Fruit fly (Drosophila melanogaster) whole organism, embryonic: ENCODE results near the gene CG31157.

Experiments
- CG11696 ChIP-seq: fragments of 200-800 bp; sonication (Bioruptor generic); IDR thresholded peaks from 2 replicates; pipeline ENCODE4 v1.3.6; 2022; ENCODE audit warnings: missing biosample characterization, missing genetic modification characterization
- CG13624 ChIP-seq: fragments of 200-800 bp; sonication (Bioruptor generic); optimal IDR thresholded peaks from 2 replicates; lab custom pipeline; 2016; ENCODE audit warnings: missing biosample characterization, missing genetic modification characterization
- CG13894 ChIP-seq: fragments of 200-800 bp; sonication (Bioruptor generic); optimal IDR thresholded peaks from 3 replicates; lab custom pipeline; 2018; ENCODE audit warnings: missing biosample characterization, mild to moderate bottlenecking, missing genetic modification characterization, moderate library complexity
- CG14050 ChIP-seq: fragments of 200-800 bp; sonication (Bioruptor generic); IDR thresholded peaks from 3 replicates; pipeline ENCODE4 v1.3.6; 2022; ENCODE audit warnings: missing biosample characterization, missing genetic modification characterization
- CG14860 ChIP-seq: fragments of 200-800 bp; sonication (Bioruptor generic); IDR thresholded peaks from 3 replicates; pipeline ENCODE4 v1.3.6; 2022; ENCODE audit warnings: missing biosample characterization, missing genetic modification characterization; ENCODE audit not compliant: partially characterized antibody
- CG15601 ChIP-seq: fragments of 200-800 bp; sonication (Bioruptor generic); optimal IDR thresholded peaks from 3 replicates; lab custom pipeline; 2019; ENCODE audit warnings: missing biosample characterization, mild to moderate bottlenecking, missing genetic modification characterization, moderate library complexity
- CG16813 ChIP-seq: fragments of 200-800 bp; sonication (Bioruptor generic); IDR thresholded peaks from 3 replicates; pipeline ENCODE4 v1.3.6; 2022; ENCODE audit warnings: missing biosample characterization, missing genetic modification characterization; ENCODE audit not compliant: partially characterized antibody
- CG16863 ChIP-seq: fragments of 200-800 bp; sonication (Bioruptor generic); optimal IDR thresholded peaks from 3 replicates; lab custom pipeline; 2016; ENCODE audit warnings: missing biosample characterization, missing genetic modification characterization
- CG17385 ChIP-seq: fragments of 200-800 bp; sonication (Bioruptor generic); optimal IDR thresholded peaks from 3 replicates; lab custom pipeline; 2018; ENCODE audit warnings: missing biosample characterization, mild to moderate bottlenecking, missing genetic modification characterization
- CG1792 ChIP-seq: fragments of 200-800 bp; sonication (Bioruptor generic); optimal IDR thresholded peaks from 2 replicates; lab custom pipeline; 2016; ENCODE audit warnings: missing biosample characterization, missing genetic modification characterization
- CG2202 ChIP-seq: fragments of 200-800 bp; sonication (Bioruptor generic); optimal IDR thresholded peaks from 2 replicates; lab custom pipeline; 2018; ENCODE audit warnings: missing biosample characterization, mild to moderate bottlenecking, missing genetic modification characterization
- CG30020 ChIP-seq: fragments of 200-800 bp; optimal IDR thresholded peaks from 2 replicates; lab custom pipeline; 2019; ENCODE audit warnings: missing biosample characterization, mild to moderate bottlenecking, missing genetic modification characterization, moderate library complexity
- CG32767 ChIP-seq: fragments of 200-800 bp; sonication (Bioruptor generic); IDR thresholded peaks from 2 replicates; pipeline ENCODE4 v1.3.6; 2022; ENCODE audit warnings: missing biosample characterization, missing genetic modification characterization
- CG34224 ChIP-seq: fragments of 200-800 bp; sonication (Bioruptor generic); IDR thresholded peaks from 3 replicates; pipeline ENCODE4 v1.3.6; 2022; ENCODE audit warnings: missing biosample characterization, missing genetic modification characterization; ENCODE audit not compliant: partially characterized antibody
- CG3838 ChIP-seq: fragments of 200-800 bp; sonication (Bioruptor generic); optimal IDR thresholded peaks from 3 replicates; lab custom pipeline; 2016; ENCODE audit warnings: missing biosample characterization, missing genetic modification characterization
- CG4282 ChIP-seq: fragments of 200-800 bp; sonication (Bioruptor generic); optimal IDR thresholded peaks from 2 replicates; lab custom pipeline; 2016; ENCODE audit warnings: missing biosample characterization, missing genetic modification characterization
- CG6765 ChIP-seq: fragments of 200-800 bp; sonication (Bioruptor generic); optimal IDR thresholded peaks from 3 replicates; lab custom pipeline; 2017; ENCODE audit warnings: missing biosample characterization, mild to moderate bottlenecking, missing genetic modification characterization
- CG8765 ChIP-seq: fragments of 200-800 bp; sonication (Bioruptor generic); IDR thresholded peaks from 2 replicates; pipeline ENCODE4 v1.3.6; 2022; ENCODE audit warnings: missing biosample characterization, missing genetic modification characterization
- CG9727 ChIP-seq: fragments of 200-800 bp; sonication (Bioruptor generic); optimal IDR thresholded peaks from 3 replicates; lab custom pipeline; 2017; ENCODE audit warnings: missing biosample characterization, mild to moderate bottlenecking, missing genetic modification characterization
- Camta ChIP-seq: fragments of 200-800 bp; sonication (Bioruptor generic); optimal IDR thresholded peaks from 2 replicates; lab custom pipeline; 2016; ENCODE audit warnings: missing biosample characterization, missing genetic modification characterization
- Doc2 ChIP-seq: fragments of 200-800 bp; sonication (Bioruptor generic); IDR thresholded peaks from 2 replicates; pipeline ENCODE4 v1.3.6; 2022; ENCODE audit warnings: missing biosample characterization, missing genetic modification characterization
- Hey ChIP-seq: fragments of 200-800 bp; sonication (Bioruptor generic); optimal IDR thresholded peaks from 3 replicates; lab custom pipeline; 2018; ENCODE audit warnings: missing biosample characterization, mild to moderate bottlenecking, missing genetic modification characterization
- Hr3 ChIP-seq: fragments of 200-800 bp; sonication (Bioruptor generic); optimal IDR thresholded peaks from 3 replicates; lab custom pipeline; 2016; ENCODE audit warnings: missing biosample characterization, missing genetic modification characterization
- Lim3 ChIP-seq: fragments of 200-800 bp; sonication (Bioruptor generic); IDR thresholded peaks from 2 replicates; pipeline ENCODE4 v1.3.6; 2022; ENCODE audit warnings: missing biosample characterization, missing genetic modification characterization
- Sox100B ChIP-seq: fragments of 200-800 bp; sonication (Bioruptor generic); optimal IDR thresholded peaks from 3 replicates; lab custom pipeline; 2018; ENCODE audit warnings: missing biosample characterization, mild to moderate bottlenecking, missing genetic modification characterization
- TFAM ChIP-seq: fragments of 200-800 bp; sonication (Bioruptor generic); optimal IDR thresholded peaks from 2 replicates; lab custom pipeline; 2017; ENCODE audit warnings: missing biosample characterization, missing genetic modification characterization, inconsistent platforms
- ara ChIP-seq: fragments of 200-800 bp; sonication (Bioruptor generic); IDR thresholded peaks from 2 replicates; pipeline ENCODE4 v1.3.6; 2022; ENCODE audit warnings: missing biosample characterization, missing genetic modification characterization
- crol ChIP-seq: fragments of 200-800 bp; sonication (Bioruptor generic); IDR thresholded peaks from 2 replicates; pipeline ENCODE4 v1.3.6; 2022; ENCODE audit warnings: missing biosample characterization, missing genetic modification characterization
- esg ChIP-seq: fragments of 200-800 bp; sonication (Bioruptor generic); conservative IDR thresholded peaks from 2 replicates; pipeline ENCODE4 v1.3.6; 2022; ENCODE audit warnings: missing biosample characterization, missing genetic modification characterization
- eyg ChIP-seq: fragments of 200-800 bp; sonication (Bioruptor generic); optimal IDR thresholded peaks from 3 replicates; lab custom pipeline; 2016; ENCODE audit warnings: missing biosample characterization, missing genetic modification characterization
- gce ChIP-seq: fragments of 200-800 bp; sonication (Bioruptor generic); IDR thresholded peaks from 3 replicates; pipeline ENCODE4 v1.3.6; 2022; ENCODE audit warnings: missing biosample characterization, missing genetic modification characterization
- gem ChIP-seq: fragments of 200-800 bp; sonication (Bioruptor generic); optimal IDR thresholded peaks from 2 replicates; lab custom pipeline; 2019; ENCODE audit warnings: missing biosample characterization, mild to moderate bottlenecking, missing genetic modification characterization, moderate library complexity
- hkb ChIP-seq, 2 experiments: fragments of 200-800 bp in 1 of 2; fragments of >200 bp in 1 of 2; sonication (Bioruptor generic) in 1 of 2; IDR thresholded peaks in 1 of 2; optimal IDR thresholded peaks in 1 of 2; 2 replicates each; pipeline versions ENCODE4 v1.3.6 to Lab custom; 2017 to 2022; ENCODE audit warnings: missing biosample characterization in 1 of 2, missing genetic modification characterization in 1 of 2
- jigr1 ChIP-seq: fragments of 200-800 bp; sonication (Bioruptor generic); IDR thresholded peaks from 3 replicates; pipeline ENCODE4 v1.3.6; 2022; ENCODE audit warnings: missing biosample characterization, missing genetic modification characterization
- kah ChIP-seq: fragments of 200-800 bp; sonication (Bioruptor generic); optimal IDR thresholded peaks from 2 replicates; lab custom pipeline; 2018; ENCODE audit warnings: missing biosample characterization, mild to moderate bottlenecking, missing genetic modification characterization
- ken ChIP-seq: fragments of 200-800 bp; sonication (Bioruptor generic); IDR thresholded peaks from 3 replicates; pipeline ENCODE4 v1.3.6; 2022; ENCODE audit warnings: missing biosample characterization, missing genetic modification characterization
- klu ChIP-seq: fragments of 200-800 bp; sonication (Bioruptor generic); IDR thresholded peaks from 2 replicates; pipeline ENCODE4 v1.3.6; 2022; ENCODE audit warnings: missing biosample characterization, missing genetic modification characterization
- knrl ChIP-seq: fragments of 200-800 bp; sonication (Bioruptor generic); IDR thresholded peaks from 3 replicates; pipeline ENCODE4 v1.3.6; 2022; ENCODE audit warnings: missing biosample characterization, missing genetic modification characterization; ENCODE audit not compliant: partially characterized antibody
- pan ChIP-seq, 4 experiments: fragments of >200 bp in 3 of 4; fragments of 200-800 bp in 1 of 4; sonication (Bioruptor generic) in 1 of 4; optimal IDR thresholded peaks in 3 of 4; IDR thresholded peaks in 1 of 4; 2 replicates each; pipeline versions ENCODE4 v1.3.6 to Lab custom; 2017 to 2022; ENCODE audit warnings: missing biosample characterization in 2 of 4, missing genetic modification characterization in 2 of 4, mixed read lengths in 1 of 4
- ranshi ChIP-seq: fragments of 200-800 bp; sonication (Bioruptor generic); IDR thresholded peaks from 2 replicates; pipeline ENCODE4 v1.3.6; 2022; ENCODE audit warnings: missing biosample characterization, missing genetic modification characterization
- shn ChIP-seq: fragments of 200-800 bp; sonication (Bioruptor generic); optimal IDR thresholded peaks from 3 replicates; lab custom pipeline; 2016; ENCODE audit warnings: missing biosample characterization, missing genetic modification characterization
- tna ChIP-seq: fragments of 200-800 bp; sonication (Bioruptor generic); IDR thresholded peaks from 2 replicates; pipeline ENCODE4 v1.3.6; 2022; ENCODE audit warnings: missing biosample characterization, missing genetic modification characterization; ENCODE audit not compliant: partially characterized antibody
- ttk ChIP-seq: fragments of 200-800 bp; sonication (Bioruptor generic); IDR thresholded peaks from 2 replicates; pipeline ENCODE4 v2.1.2; 2022; ENCODE audit warnings: missing biosample characterization, missing genetic modification characterization
- usp ChIP-seq: fragments of >200 bp; optimal IDR thresholded peaks from 2 replicates; lab custom pipeline; 2017; ENCODE audit warnings: missing biosample characterization, missing genetic modification characterization
- vnd ChIP-seq: fragments of 200-800 bp; sonication (Bioruptor generic); IDR thresholded peaks from 3 replicates; pipeline ENCODE4 v1.3.6; 2022; ENCODE audit warnings: missing biosample characterization, missing genetic modification characterization; ENCODE audit not compliant: partially characterized antibody
- wek ChIP-seq: fragments of 200-800 bp; sonication (Bioruptor generic); optimal IDR thresholded peaks from 3 replicates; lab custom pipeline; 2018; ENCODE audit warnings: missing biosample characterization, mild to moderate bottlenecking, missing genetic modification characterization, moderate library complexity
- zen ChIP-seq: fragments of 200-800 bp; sonication (Bioruptor generic); optimal IDR thresholded peaks from 3 replicates; lab custom pipeline; 2018; ENCODE audit warnings: missing biosample characterization, mild to moderate bottlenecking, missing genetic modification characterization, moderate library complexity

The CG31157 gene

DNA sequence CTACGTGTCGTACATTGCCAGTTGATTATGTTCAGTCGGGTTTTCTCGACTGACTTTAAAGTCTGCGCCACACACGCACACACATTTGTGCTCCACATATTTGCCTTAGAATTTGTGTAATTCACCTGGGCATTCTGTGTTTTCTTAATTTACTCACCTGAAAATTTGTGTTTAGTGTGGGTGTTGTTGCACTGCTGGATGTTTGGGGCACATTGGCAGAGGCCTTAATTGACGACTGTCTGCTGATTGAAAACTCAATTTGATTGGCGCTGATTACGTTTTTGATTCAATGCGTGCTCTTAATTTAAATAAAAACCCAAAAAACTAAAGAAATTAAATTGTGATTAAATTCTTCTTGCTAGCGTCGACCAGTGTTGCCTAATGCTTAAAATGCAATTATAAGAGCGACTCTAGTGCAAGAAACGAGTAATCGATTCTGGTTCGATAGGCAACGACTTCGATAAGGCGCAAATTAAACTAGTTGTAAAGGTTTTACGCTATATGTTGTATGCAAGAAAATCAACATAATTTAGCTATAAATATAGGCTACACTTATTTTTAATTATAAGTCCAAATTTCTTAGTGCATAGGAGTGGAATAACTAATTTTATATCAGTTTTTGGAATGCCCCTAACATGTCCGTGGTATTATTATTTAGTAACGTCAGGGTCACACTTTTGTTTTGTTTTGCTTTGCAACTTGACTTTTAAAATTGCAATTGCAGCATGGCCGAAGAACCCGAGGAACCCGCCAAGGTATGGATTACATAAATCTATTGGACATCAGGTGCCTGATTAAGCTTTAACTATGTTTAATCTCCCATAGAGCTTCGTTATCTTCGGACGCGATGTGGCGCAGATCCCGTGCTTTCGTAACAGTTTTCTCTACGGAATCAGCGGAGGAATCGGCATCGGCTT lies 17.0 kb upstream of the CG31157 start, which contains the start of the genes CG46281 and CG46280 (continued):
- TF ChIP-seq Doc2 (GFP tag; lab: Robert Waterston, UW) (no peak), kah (GFP tag; lab: Kevin White, UChicago) (no peak), CG8765 (GFP tag; lab: Robert Waterston, UW) (no peak), ken (no peak), knrl (GFP tag; lab: Robert Waterston, UW) (no peak; the same call in 2 of the 3 replicates), CG30020 (tag; lab: Kevin White, UChicago) (peak; percentile 74), gem (tag; lab: Kevin White, UChicago) (no peak), CG14860 (GFP tag; lab: Robert Waterston, UW) (peak; percentile 32; the same call in 1 of the 3 replicates), CG16863 (peak; percentile 22), Sox100B (GFP tag; lab: Kevin White, UChicago) (no peak), CG13894 (no peak), Hr3 (peak; percentile 24), Lim3 (GFP tag; lab: Robert Waterston, UW) (no peak), usp (no peak), Camta (GFP tag; lab: Kevin White, UChicago) (peak; percentile 24), CG4282 (no peak), eyg (peak; percentile 21), CG2202 (no peak), ttk (GFP tag; lab: Robert Waterston, UW) (no peak), tna (no peak), shn (GFP tag; lab: Kevin White, UChicago) (peak; percentile 12), gce (GFP tag; lab: Robert Waterston, UW) (no peak), crol (GFP tag; lab: Robert Waterston, UW) (no peak), CG15601 (tag; lab: Kevin White, UChicago) (no peak), klu (GFP tag; lab: Robert Waterston, UW) (no peak), CG3838 (GFP tag; lab: Kevin White, UChicago) (no peak), pan (optimal IDR thresholded peaks at IDR 0.05; lab: Kevin White, UChicago) (no peak), pan (GFP tag; optimal IDR thresholded peaks at IDR 0.05 in 1 of 2, IDR thresholded peaks at IDR 0.05 in 1 of 2) (no peak), jigr1 (GFP tag; lab: Robert Waterston, UW) (no peak), CG34224 (peak; percentile 58; the same call in 2 of the 3 replicates), hkb (optimal IDR thresholded peaks at IDR 0.05; lab: Kevin White, UChicago) (peak; percentile 83), hkb (GFP tag; IDR thresholded peaks at IDR 0.05; lab: Robert Waterston, UW) (peak; percentile 40; the same call in 1 of the 2 replicates), wek (GFP tag; lab: Kevin White, UChicago) (peak; percentile 93), CG32767 (no peak), CG6765 (GFP tag; lab: Kevin White, UChicago) (no peak), CG13624 (GFP tag; lab: Kevin White, UChicago) (peak; percentile 43), zen (tag; lab: Kevin White, UChicago) (peak; percentile 82), CG11696 (GFP tag; lab: Robert Waterston, UW) (no peak), CG9727 (GFP tag; lab: Kevin White, UChicago) (no peak), CG1792 (GFP tag; lab: Kevin White, UChicago) (no peak), ara (no peak), CG17385 (GFP tag; lab: Kevin White, UChicago) (peak; percentile 42), CG16813 (GFP tag; lab: Robert Waterston, UW) (peak; percentile 52; the same call in 2 of the 3 replicates), vnd (GFP tag; lab: Robert Waterston, UW) (peak; percentile 33; the same call in 1 of the 3 replicates), CG14050 (GFP tag; lab: Robert Waterston, UW) (no peak), esg (GFP tag; lab: Robert Waterston, UW) (no peak), TFAM (GFP tag; lab: Kevin White, UChicago) (no peak), Hey (tag; lab: Kevin White, UChicago) (no peak), ranshi (no peak)
